Fruit fly (Drosophila melanogaster): Measurements from ENCODE around the gene CG34355.
A peak's percentile ranks its signal among the peaks of the same experiment; 100 is the strongest.
"Not testable (repeated sequence)": the region's sequence is repeated elsewhere in the genome, so short reads cannot be mapped to it uniquely, and the experiment has no call there.

CG34355 gene

dm6 chr3R:23859365-23859804, 55.7 kb downstream of the CG34355 start (continued):
- peak; percentile 63 for TF ChIP-seq bab2 (GFP tag; optimal IDR thresholded peaks at IDR 0.05)
- peak; percentile 57 for TF ChIP-seq Mes4 (GFP tag; optimal IDR thresholded peaks at IDR 0.05)
- peak; percentile 14 for TF ChIP-seq Ets97D (GFP tag; optimal IDR thresholded peaks at IDR 0.05)
- TF ChIP-seq CG4730 (GFP tag; IDR thresholded peaks at IDR 0.05), result peak; percentile 56; the same call in 1 of the 2 replicates
- peak; percentile 76 for TF ChIP-seq CG34422 (GFP tag; IDR thresholded peaks at IDR 0.05)
- peak; percentile 64; the same call in 2 of the 3 replicates for TF ChIP-seq CG11695 (GFP tag; IDR thresholded peaks at IDR 0.05)
- peak; percentile 85 for TF ChIP-seq Xrp1 (GFP tag; IDR thresholded peaks at IDR 0.05)
- peak; percentile 60 for TF ChIP-seq CG4282 (GFP tag; optimal IDR thresholded peaks at IDR 0.05)
- peak; percentile 46 for TF ChIP-seq stwl (tag; optimal IDR thresholded peaks at IDR 0.05)
- peak; percentile 37 for TF ChIP-seq CG12744 (GFP tag; optimal IDR thresholded peaks at IDR 0.05)
- TF ChIP-seq Atf6 (GFP tag; IDR thresholded peaks at IDR 0.05), result peak; percentile 76
- peak; percentile 32 for TF ChIP-seq CG12391 (tag; optimal IDR thresholded peaks at IDR 0.05)
- TF ChIP-seq chn (GFP tag; optimal IDR thresholded peaks at IDR 0.05), result peak; percentile 69
- TF ChIP-seq CG11456 (GFP tag; IDR thresholded peaks at IDR 0.05), result peak; percentile 84; the same call in 2 of the 3 replicates
- peak; percentile 30; the same call in 1 of the 3 replicates for TF ChIP-seq row (GFP tag; IDR thresholded peaks at IDR 0.05)
- peak; percentile 59 for TF ChIP-seq ssp (GFP tag; IDR thresholded peaks at IDR 0.05)
- peak; percentile 31 for TF ChIP-seq luna (GFP tag; optimal IDR thresholded peaks at IDR 0.05)
- peak; percentile 71 for TF ChIP-seq CG6272 (GFP tag; IDR thresholded peaks at IDR 0.05)
- peak; percentile 85 for TF ChIP-seq ci (GFP tag; IDR thresholded peaks at IDR 0.05)
- peak; percentile 56 for TF ChIP-seq ems (GFP tag; optimal IDR thresholded peaks at IDR 0.05)
- TF ChIP-seq CG17912 (GFP tag; optimal IDR thresholded peaks at IDR 0.05), result peak; percentile 37
- peak; percentile 44 for TF ChIP-seq eyg (GFP tag; optimal IDR thresholded peaks at IDR 0.05)
- TF ChIP-seq pzg (GFP tag; optimal IDR thresholded peaks at IDR 0.05), result peak; percentile 25
- peak; percentile 77 for TF ChIP-seq Camta (GFP tag; optimal IDR thresholded peaks at IDR 0.05)
- TF ChIP-seq bigmax (GFP tag; optimal IDR thresholded peaks at IDR 0.05), result peak; percentile 45
- peak; percentile 77 for TF ChIP-seq bbx (GFP tag; IDR thresholded peaks at IDR 0.05; ENCODE audit: partially characterized antibody)
- TF ChIP-seq B-H2 (GFP tag; optimal IDR thresholded peaks at IDR 0.05), result peak; percentile 63
- TF ChIP-seq CG16813 (GFP tag; IDR thresholded peaks at IDR 0.05; ENCODE audit: partially characterized antibody), result peak; percentile 46; the same call in 1 of the 3 replicates
- TF ChIP-seq sd (tag; optimal IDR thresholded peaks at IDR 0.05), result peak; percentile 71
- peak; percentile 68 for TF ChIP-seq CG17829 (tag; optimal IDR thresholded peaks at IDR 0.05)
- TF ChIP-seq al (GFP tag; IDR thresholded peaks at IDR 0.05), result peak; percentile 40; the same call in 1 of the 2 replicates
- TF ChIP-seq CG10979 (tag; optimal IDR thresholded peaks at IDR 0.05), result peak; percentile 39
- peak; percentile 90 for TF ChIP-seq chinmo (GFP tag; IDR thresholded peaks at IDR 0.05; ENCODE audit: partially characterized antibody)
- peak; percentile 88 for TF ChIP-seq zfh1 (GFP tag; IDR thresholded peaks at IDR 0.05)
- TF ChIP-seq CG10654 (GFP tag; optimal IDR thresholded peaks at IDR 0.05), result peak; percentile 22
- TF ChIP-seq mam (GFP tag; optimal IDR thresholded peaks at IDR 0.05), result peak; percentile 48
- TF ChIP-seq peb (GFP tag; IDR thresholded peaks at IDR 0.05), result peak; percentile 60; the same call in 1 of the 2 replicates
- TF ChIP-seq CG1647 (GFP tag; optimal IDR thresholded peaks at IDR 0.05), result peak; percentile 73
- TF ChIP-seq ap (GFP tag; IDR thresholded peaks at IDR 0.05), result peak; percentile 52
- TF ChIP-seq CG15601 (tag; optimal IDR thresholded peaks at IDR 0.05), result peak; percentile 36
- TF ChIP-seq Hsf (GFP tag; optimal IDR thresholded peaks at IDR 0.05), result peak; percentile 24
- peak; percentile 56 for TF ChIP-seq Fer3 (tag; optimal IDR thresholded peaks at IDR 0.05)
- peak; percentile 31 for TF ChIP-seq CG4424 (GFP tag; optimal IDR thresholded peaks at IDR 0.05)
- peak; percentile 68; the same call in 1 of the 2 replicates for TF ChIP-seq CG11085 (GFP tag; IDR thresholded peaks at IDR 0.05)
- peak; percentile 52; the same call in 1 of the 3 replicates for TF ChIP-seq CG11093 (GFP tag; IDR thresholded peaks at IDR 0.05)
- peak; percentile 21 for TF ChIP-seq ac (GFP tag; optimal IDR thresholded peaks at IDR 0.05)
- not testable (repeated sequence) for TF ChIP-seq hkb (optimal IDR thresholded peaks at IDR 0.05)
- peak; percentile 78 for TF ChIP-seq hkb (GFP tag; IDR thresholded peaks at IDR 0.05)
- TF ChIP-seq stc (GFP tag; IDR thresholded peaks at IDR 0.05), result peak; percentile 71; the same call in 1 of the 2 replicates
- TF ChIP-seq crp (GFP tag; optimal IDR thresholded peaks at IDR 0.05), result peak in 1 of 2 experiments; percentile 61
- TF ChIP-seq CG18599 (GFP tag; optimal IDR thresholded peaks at IDR 0.05), result peak; percentile 59

All from whole organism, embryonic.